Worm (Caenorhabditis elegans): ENCODE data around the gene Y38H6C.16.
A peak's percentile ranks its signal among the peaks of the same experiment; 100 is the strongest.

Y38H6C.16 gene

DNA sequence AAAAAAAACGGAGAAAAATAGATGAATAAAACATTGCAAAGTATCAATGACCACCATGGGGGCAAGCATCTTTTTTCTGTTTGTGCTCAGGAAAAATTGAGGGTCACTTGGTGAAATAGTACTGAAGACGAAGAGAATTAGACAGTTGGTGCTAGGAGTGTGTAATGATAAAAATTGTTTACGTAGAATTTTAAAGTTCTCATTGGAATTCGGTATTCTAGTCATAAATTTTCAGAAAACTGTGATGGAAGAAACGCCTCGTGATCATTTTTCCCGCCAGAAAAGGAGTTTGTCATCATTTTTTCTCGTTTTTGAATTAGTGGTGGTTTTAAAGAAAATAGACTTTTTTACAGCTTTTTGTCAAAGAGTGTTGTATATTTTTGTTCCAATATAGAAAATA, 5.5 kb upstream of the Y38H6C.16 start:
- TF ChIP-seq nhr-77 (tag; optimal IDR thresholded peaks at IDR 0.05): no peak
- TF ChIP-seq jun-1 (tag; optimal IDR thresholded peaks at IDR 0.05): no peak
- no peak for TF ChIP-seq fkh-2 (tag; optimal IDR thresholded peaks at IDR 0.05)
- peak; percentile 13 for TF ChIP-seq elt-2 (tag; optimal IDR thresholded peaks at IDR 0.05)
- TF ChIP-seq pha-4 (tag; optimal IDR thresholded peaks at IDR 0.05): peak; percentile 16

DNA sequence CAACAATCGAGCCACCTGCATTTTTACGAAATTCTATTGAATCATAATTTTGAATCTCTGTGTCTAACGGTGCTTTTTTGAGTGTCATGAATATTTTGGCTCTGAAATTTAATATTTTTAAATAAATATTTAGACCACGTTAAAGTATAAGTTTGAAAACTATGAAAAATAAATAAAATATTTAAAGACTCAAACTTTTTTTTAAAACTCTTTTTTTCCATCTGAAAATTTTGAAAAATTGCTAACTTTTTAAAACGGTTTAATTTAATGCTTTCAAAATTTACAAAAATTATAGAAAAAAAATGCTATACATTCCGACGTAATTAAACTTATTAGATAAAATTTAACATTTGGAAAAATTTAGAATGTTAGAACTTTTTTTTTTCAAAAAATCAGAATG, 4.9 kb upstream of the Y38H6C.16 start, which contains the start of gene slc-36.3:
slc-36.3 (minus strand) TSS at position 101 of the 400 bp plus-strand sequence.
- no peak for TF ChIP-seq lin-39 (tag; optimal IDR thresholded peaks at IDR 0.05)
- no peak for TF ChIP-seq unc-39 (tag; optimal IDR thresholded peaks at IDR 0.05)
- no peak for TF ChIP-seq ceh-28 (tag; optimal IDR thresholded peaks at IDR 0.05)
- TF ChIP-seq tbx-2 (tag; optimal IDR thresholded peaks at IDR 0.05): no peak
- no peak for TF ChIP-seq egl-27 (tag; optimal IDR thresholded peaks at IDR 0.05)
- TF ChIP-seq daf-12 (tag; optimal IDR thresholded peaks at IDR 0.05): no peak
- TF ChIP-seq ztf-4 (tag; optimal IDR thresholded peaks at IDR 0.05): no peak
- no peak for TF ChIP-seq hmg-11 (tag; optimal IDR thresholded peaks at IDR 0.05)
- TF ChIP-seq nhr-11 (tag; optimal IDR thresholded peaks at IDR 0.05): no peak
- no peak for TF ChIP-seq lsy-12 (tag; optimal IDR thresholded peaks at IDR 0.05)
- TF ChIP-seq ceh-9 (tag; optimal IDR thresholded peaks at IDR 0.05): no peak
- no peak for TF ChIP-seq skn-1 (tag; optimal IDR thresholded peaks at IDR 0.05)
- no peak for TF ChIP-seq elt-3 (tag; optimal IDR thresholded peaks at IDR 0.05)
- TF ChIP-seq R02D3.7 (tag; optimal IDR thresholded peaks at IDR 0.05): no peak
- TF ChIP-seq jun-1 (tag; optimal IDR thresholded peaks at IDR 0.05): no peak
- TF ChIP-seq nhr-67 (tag; optimal IDR thresholded peaks at IDR 0.05): no peak

- no peak for TF ChIP-seq snpc-4 (tag; optimal IDR thresholded peaks at IDR 0.05)
- no peak for TF ChIP-seq aly-2 (tag; optimal IDR thresholded peaks at IDR 0.05)
These were observed 2.9 kb downstream of the Y38H6C.16 start, which contains the start of gene Y38H6C.15 for ce11 chrV:20536208-20536607. Gene Y38H6C.15, minus strand, starts transcription at chrV:20536308.

DNA sequence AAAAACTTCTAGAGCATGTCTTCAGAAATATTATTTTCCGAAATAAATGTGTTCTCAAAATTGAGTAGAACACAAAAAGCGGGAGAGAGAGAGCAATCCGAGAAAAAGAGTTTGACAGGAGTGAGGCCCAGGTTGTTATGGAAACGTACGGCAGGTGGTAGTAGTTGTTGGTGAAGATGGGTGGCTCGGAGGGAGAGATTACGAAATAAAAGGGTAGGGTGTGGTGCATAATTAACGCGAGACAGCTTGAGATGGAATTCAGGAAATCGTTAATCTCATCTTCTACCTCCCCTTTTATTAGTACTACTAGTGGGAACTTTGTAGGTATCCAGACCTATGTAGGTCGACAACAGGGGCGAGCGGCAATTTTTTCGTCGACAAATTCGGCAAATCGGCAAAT, 5.1 kb downstream of the Y38H6C.16 start, which contains the start of gene famh-161:
famh-161 (minus strand) TSS at position 101 of the 400 bp plus-strand sequence.
- TF ChIP-seq elt-1 (tag; optimal IDR thresholded peaks at IDR 0.05) (no peak), ZK546.5 (tag; optimal IDR thresholded peaks at IDR 0.05) (no peak), nhr-67 (tag; optimal IDR thresholded peaks at IDR 0.05) (no peak), skn-1 (tag; optimal IDR thresholded peaks at IDR 0.05) (no peak), mdl-1 (tag; optimal IDR thresholded peaks at IDR 0.05) (no peak)

DNA sequence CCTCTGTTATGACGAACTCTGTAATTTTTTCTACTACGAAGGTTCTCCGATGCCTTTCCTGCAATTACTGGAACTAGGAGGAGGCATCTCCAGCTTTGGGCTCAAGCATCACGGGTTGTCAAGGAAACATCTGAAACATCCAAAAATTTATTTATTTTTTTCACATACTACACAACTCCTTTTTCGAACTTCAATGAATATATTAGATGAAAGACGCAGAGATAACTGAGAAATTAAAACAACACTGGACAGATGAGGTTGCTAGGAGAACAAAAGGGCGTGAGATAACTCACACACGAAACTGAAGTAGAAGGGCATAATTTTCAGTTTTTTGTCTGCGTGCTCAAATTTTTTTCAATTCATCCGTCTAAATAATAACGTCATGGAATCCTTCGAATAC, 11.7 kb downstream of the Y38H6C.16 start, which contains the start of gene Y38H6C.13:
Y38H6C.13 (plus strand) TSS at position 301 of the 400 bp plus-strand sequence.
- TF ChIP-seq ztf-11 (tag; optimal IDR thresholded peaks at IDR 0.05): no peak
- no peak for TF ChIP-seq elt-3 (tag; optimal IDR thresholded peaks at IDR 0.05)
- no peak for TF ChIP-seq nhr-23 (tag; optimal IDR thresholded peaks at IDR 0.05)
- TF ChIP-seq nhr-237 (tag; optimal IDR thresholded peaks at IDR 0.05): no peak
- no peak for TF ChIP-seq elt-2 (tag; optimal IDR thresholded peaks at IDR 0.05)
- no peak for TF ChIP-seq zag-1 (tag; optimal IDR thresholded peaks at IDR 0.05)
- no peak for TF ChIP-seq sea-2 (GFP tag; optimal IDR thresholded peaks at IDR 0.05)
- TF ChIP-seq egl-5 (tag; optimal IDR thresholded peaks at IDR 0.05): no peak
- no peak for TF ChIP-seq jun-1 (tag; optimal IDR thresholded peaks at IDR 0.05)
- no peak for TF ChIP-seq nhr-25 (tag; optimal IDR thresholded peaks at IDR 0.05)
- no peak for TF ChIP-seq nfya-1 (tag; optimal IDR thresholded peaks at IDR 0.05; ENCODE audit: insufficient read depth)

- TF ChIP-seq tbx-2 (tag; optimal IDR thresholded peaks at IDR 0.05): no peak
- TF ChIP-seq nhr-43 (tag; optimal IDR thresholded peaks at IDR 0.05; ENCODE audit: poor library complexity, severe bottlenecking): no peak
- no peak for TF ChIP-seq ztf-4 (tag; optimal IDR thresholded peaks at IDR 0.05)
- peak; percentile 89 for TF ChIP-seq pqm-1 (tag; optimal IDR thresholded peaks at IDR 0.05)
- no peak for TF ChIP-seq mml-1 (tag; optimal IDR thresholded peaks at IDR 0.05)
- no peak for TF ChIP-seq ztf-11 (tag; optimal IDR thresholded peaks at IDR 0.05)
- no peak for TF ChIP-seq nhr-12 (tag; optimal IDR thresholded peaks at IDR 0.05)
- TF ChIP-seq ceh-16 (tag; optimal IDR thresholded peaks at IDR 0.05): no peak
- no peak for TF ChIP-seq unc-39 (tag; optimal IDR thresholded peaks at IDR 0.05)
- no peak for TF ChIP-seq ama-1 (optimal IDR thresholded peaks at IDR 0.05)
- TF ChIP-seq lsy-12 (tag; optimal IDR thresholded peaks at IDR 0.05): no peak
- no peak for TF ChIP-seq fos-1 (tag; optimal IDR thresholded peaks at IDR 0.05)
- no peak for TF ChIP-seq nhr-11 (tag; optimal IDR thresholded peaks at IDR 0.05)
- no peak for TF ChIP-seq eor-1 (tag; optimal IDR thresholded peaks at IDR 0.05)
- TF ChIP-seq mdl-1 (tag; optimal IDR thresholded peaks at IDR 0.05): no peak
- TF ChIP-seq aly-2 (tag; optimal IDR thresholded peaks at IDR 0.05): no peak
- TF ChIP-seq egl-27 (tag; optimal IDR thresholded peaks at IDR 0.05): no peak
- TF ChIP-seq daf-12 (tag; optimal IDR thresholded peaks at IDR 0.05): no peak
- TF ChIP-seq nhr-237 (tag; optimal IDR thresholded peaks at IDR 0.05): no peak
- no peak for TF ChIP-seq zag-1 (tag; optimal IDR thresholded peaks at IDR 0.05)
- no peak for TF ChIP-seq ceh-82 (tag; optimal IDR thresholded peaks at IDR 0.05)
- TF ChIP-seq jun-1 (tag; optimal IDR thresholded peaks at IDR 0.05): peak; percentile 52
- no peak for TF ChIP-seq lin-15B (tag; optimal IDR thresholded peaks at IDR 0.05)
These were observed 13.2 kb downstream of the Y38H6C.16 start, which contains the start of the genes srh-166 and Y38H6C.24 for ce11 chrV:20525816-20526459. Gene srh-166, minus strand, starts transcription at chrV:20525866. Gene Y38H6C.24, plus strand, starts transcription at chrV:20526435.
